Fruit fly (Drosophila melanogaster) whole organism, embryonic: ENCODE data around the gene Sptr.

Source experiments
- Antp ChIP-seq: fragments of 200-800 bp; sonication (Bioruptor generic); optimal IDR thresholded peaks from 3 replicates; lab custom pipeline; 2016; ENCODE audit warnings: missing biosample characterization, missing genetic modification characterization
- B-H2 ChIP-seq: fragments of 200-800 bp; sonication (Bioruptor generic); optimal IDR thresholded peaks from 2 replicates; lab custom pipeline; 2018; ENCODE audit warnings: missing biosample characterization, mild to moderate bottlenecking, missing genetic modification characterization
- CG11695 ChIP-seq: fragments of 200-800 bp; sonication (Bioruptor generic); IDR thresholded peaks from 3 replicates; pipeline ENCODE4 v1.3.6; 2022; ENCODE audit warnings: missing biosample characterization, missing genetic modification characterization
- CG12942 ChIP-seq: fragments of 200-800 bp; sonication (Bioruptor generic); optimal IDR thresholded peaks from 3 replicates; lab custom pipeline; 2016; ENCODE audit warnings: missing biosample characterization, missing genetic modification characterization
- CG1529 ChIP-seq: fragments of 200-800 bp; sonication (Bioruptor generic); optimal IDR thresholded peaks from 3 replicates; lab custom pipeline; 2018; ENCODE audit warnings: missing biosample characterization, missing genetic modification characterization
- CG16863 ChIP-seq: fragments of 200-800 bp; sonication (Bioruptor generic); optimal IDR thresholded peaks from 3 replicates; lab custom pipeline; 2016; ENCODE audit warnings: missing biosample characterization, missing genetic modification characterization
- CG17361 ChIP-seq: fragments of 200-800 bp; sonication (Bioruptor generic); IDR thresholded peaks from 3 replicates; pipeline ENCODE4 v1.3.6; 2022; ENCODE audit warnings: missing biosample characterization, missing genetic modification characterization
- CG17802 ChIP-seq: fragments of 200-800 bp; sonication (Bioruptor generic); optimal IDR thresholded peaks from 2 replicates; lab custom pipeline; 2018; ENCODE audit warnings: missing biosample characterization, mild to moderate bottlenecking, missing genetic modification characterization, moderate library complexity
- CG17829 ChIP-seq: fragments of 200-800 bp; optimal IDR thresholded peaks from 2 replicates; lab custom pipeline; 2019; ENCODE audit warnings: missing biosample characterization, mild to moderate bottlenecking, missing genetic modification characterization, moderate library complexity
- CG2120 ChIP-seq: fragments of 200-800 bp; sonication (Bioruptor generic); optimal IDR thresholded peaks from 3 replicates; lab custom pipeline; 2016; ENCODE audit warnings: missing biosample characterization, missing genetic modification characterization
- CG2129 ChIP-seq: fragments of 200-800 bp; sonication (Bioruptor generic); IDR thresholded peaks from 2 replicates; pipeline ENCODE4 v1.3.6; 2022; ENCODE audit warnings: missing biosample characterization, missing genetic modification characterization; ENCODE audit not compliant: partially characterized antibody
- CG2202 ChIP-seq: fragments of 200-800 bp; sonication (Bioruptor generic); optimal IDR thresholded peaks from 2 replicates; lab custom pipeline; 2018; ENCODE audit warnings: missing biosample characterization, mild to moderate bottlenecking, missing genetic modification characterization
- CG31388 ChIP-seq: fragments of 200-800 bp; sonication (Bioruptor generic); optimal IDR thresholded peaks from 2 replicates; lab custom pipeline; 2016; ENCODE audit warnings: missing biosample characterization, missing genetic modification characterization
- CG3407 ChIP-seq: fragments of 200-800 bp; sonication (Bioruptor generic); optimal IDR thresholded peaks from 2 replicates; lab custom pipeline; 2018; ENCODE audit warnings: missing biosample characterization, mild to moderate bottlenecking, missing genetic modification characterization
- CG6765 ChIP-seq: fragments of 200-800 bp; sonication (Bioruptor generic); optimal IDR thresholded peaks from 3 replicates; lab custom pipeline; 2017; ENCODE audit warnings: missing biosample characterization, mild to moderate bottlenecking, missing genetic modification characterization
- CG7786 ChIP-seq: fragments of 200-800 bp; sonication (Bioruptor generic); optimal IDR thresholded peaks from 2 replicates; lab custom pipeline; 2016; ENCODE audit warnings: missing biosample characterization, missing genetic modification characterization
- CG7963 ChIP-seq: fragments of 200-800 bp; sonication (Bioruptor generic); IDR thresholded peaks from 3 replicates; pipeline ENCODE4 v1.3.6; 2022; ENCODE audit warnings: missing biosample characterization, missing genetic modification characterization; ENCODE audit not compliant: partially characterized antibody
- CG8290 ChIP-seq, 3 experiments: fragments of 200-800 bp; sonication (Bioruptor generic); optimal IDR thresholded peaks; 2 replicates each; lab custom pipeline; 2016 to 2019; ENCODE audit warnings: missing biosample characterization in 3 of 3, missing genetic modification characterization in 3 of 3, mild to moderate bottlenecking in 2 of 3, moderate library complexity in 1 of 3
- CG8388 ChIP-seq: fragments of 200-800 bp; sonication (Bioruptor generic); optimal IDR thresholded peaks from 2 replicates; lab custom pipeline; 2019; ENCODE audit warnings: missing biosample characterization, mild to moderate bottlenecking, missing genetic modification characterization, moderate library complexity
- CHES-1-like ChIP-seq: fragments of 200-800 bp; sonication (Bioruptor generic); optimal IDR thresholded peaks from 2 replicates; lab custom pipeline; 2016; ENCODE audit warnings: missing biosample characterization, missing genetic modification characterization
- D19B ChIP-seq: fragments of 200-800 bp; sonication (Bioruptor generic); optimal IDR thresholded peaks from 2 replicates; lab custom pipeline; 2017; ENCODE audit warnings: missing biosample characterization, mild to moderate bottlenecking, missing genetic modification characterization
- Hr3 ChIP-seq: fragments of 200-800 bp; sonication (Bioruptor generic); optimal IDR thresholded peaks from 3 replicates; lab custom pipeline; 2016; ENCODE audit warnings: missing biosample characterization, missing genetic modification characterization
- Lpt ChIP-seq: fragments of >200 bp; optimal IDR thresholded peaks from 2 replicates; lab custom pipeline; 2018; ENCODE audit warnings: missing biosample characterization, missing genetic modification characterization
- Poxn ChIP-seq: fragments of 200-800 bp; sonication (Bioruptor generic); IDR thresholded peaks from 2 replicates; pipeline ENCODE4 v1.3.6; 2022; ENCODE audit warnings: missing biosample characterization, missing genetic modification characterization
- Six4 ChIP-seq: fragments of 200-800 bp; sonication (Bioruptor generic); optimal IDR thresholded peaks from 2 replicates; lab custom pipeline; 2016; ENCODE audit warnings: missing biosample characterization, missing genetic modification characterization
- ab ChIP-seq: fragments of 200-800 bp; sonication (Bioruptor generic); optimal IDR thresholded peaks from 2 replicates; lab custom pipeline; 2016; ENCODE audit warnings: missing biosample characterization, missing genetic modification characterization
- ash1 ChIP-seq: fragments of 200-800 bp; sonication (Bioruptor generic); optimal IDR thresholded peaks from 2 replicates; lab custom pipeline; 2018; ENCODE audit warnings: missing biosample characterization, mild to moderate bottlenecking, missing genetic modification characterization
- ato ChIP-seq: fragments of 200-800 bp; sonication (Bioruptor generic); IDR thresholded peaks from 2 replicates; pipeline ENCODE4 v1.3.6; 2022; ENCODE audit warnings: missing biosample characterization, missing genetic modification characterization; ENCODE audit not compliant: partially characterized antibody
- bbx ChIP-seq: fragments of 200-800 bp; sonication (Bioruptor generic); IDR thresholded peaks from 2 replicates; pipeline ENCODE4 v1.3.6; 2022; ENCODE audit warnings: missing biosample characterization, missing genetic modification characterization; ENCODE audit not compliant: partially characterized antibody
- br ChIP-seq: fragments of >200 bp; optimal IDR thresholded peaks from 2 replicates; lab custom pipeline; 2017
- caup ChIP-seq: fragments of 200-800 bp; sonication (Bioruptor generic); optimal IDR thresholded peaks from 3 replicates; lab custom pipeline; 2017; ENCODE audit warnings: missing biosample characterization, mild to moderate bottlenecking, missing genetic modification characterization, moderate library complexity; ENCODE audit not compliant: severe bottlenecking
- chn ChIP-seq: fragments of 200-800 bp; sonication (Bioruptor generic); optimal IDR thresholded peaks from 2 replicates; lab custom pipeline; 2016; ENCODE audit warnings: missing biosample characterization, missing genetic modification characterization
- corto ChIP-seq: fragments of 200-800 bp; sonication (Bioruptor generic); optimal IDR thresholded peaks from 2 replicates; lab custom pipeline; 2016; ENCODE audit warnings: missing biosample characterization, mild to moderate bottlenecking, missing genetic modification characterization, moderate library complexity
- disco-r ChIP-seq: fragments of 200-800 bp; sonication (Bioruptor generic); optimal IDR thresholded peaks from 2 replicates; lab custom pipeline; 2016; ENCODE audit warnings: missing biosample characterization, missing genetic modification characterization
- gcm2 ChIP-seq: fragments of 200-800 bp; sonication (Bioruptor generic); optimal IDR thresholded peaks from 2 replicates; lab custom pipeline; 2016; ENCODE audit warnings: missing biosample characterization, missing genetic modification characterization
- gsb ChIP-seq: fragments of 200-800 bp; sonication (Bioruptor generic); IDR thresholded peaks from 2 replicates; pipeline ENCODE4 v1.3.6; 2022; ENCODE audit warnings: missing biosample characterization, missing genetic modification characterization
- insv ChIP-seq, 2 experiments: fragments of 200-800 bp; sonication (Bioruptor generic); optimal IDR thresholded peaks; 3 replicates each; lab custom pipeline; 2016 to 2018; ENCODE audit warnings: missing biosample characterization in 2 of 2, missing genetic modification characterization in 2 of 2
- kay ChIP-seq: fragments of 200-800 bp; sonication (Bioruptor generic); optimal IDR thresholded peaks from 2 replicates; lab custom pipeline; 2016; ENCODE audit warnings: missing biosample characterization, missing genetic modification characterization
- klu ChIP-seq: fragments of 200-800 bp; sonication (Bioruptor generic); IDR thresholded peaks from 2 replicates; pipeline ENCODE4 v1.3.6; 2022; ENCODE audit warnings: missing biosample characterization, missing genetic modification characterization
- maf-S ChIP-seq: fragments of 200-800 bp; sonication (Bioruptor generic); optimal IDR thresholded peaks from 2 replicates; lab custom pipeline; 2016; ENCODE audit warnings: missing biosample characterization, missing genetic modification characterization
- mld ChIP-seq: fragments of 200-800 bp; sonication (Bioruptor generic); IDR thresholded peaks from 3 replicates; pipeline ENCODE4 v1.3.6; 2022; ENCODE audit warnings: missing biosample characterization, missing genetic modification characterization; ENCODE audit not compliant: partially characterized antibody
- nmo ChIP-seq: fragments of 200-800 bp; sonication (Bioruptor generic); optimal IDR thresholded peaks from 2 replicates; lab custom pipeline; 2018; ENCODE audit warnings: missing biosample characterization, mild to moderate bottlenecking, missing genetic modification characterization, moderate library complexity
- row ChIP-seq: fragments of 200-800 bp; sonication (Bioruptor generic); IDR thresholded peaks from 3 replicates; pipeline ENCODE4 v1.3.6; 2022; ENCODE audit warnings: missing biosample characterization, missing genetic modification characterization
- schlank ChIP-seq: fragments of 200-800 bp; sonication (Bioruptor generic); optimal IDR thresholded peaks from 2 replicates; lab custom pipeline; 2018; ENCODE audit warnings: missing biosample characterization, mild to moderate bottlenecking, missing genetic modification characterization
- sima ChIP-seq: fragments of 200-800 bp; sonication (Bioruptor generic); optimal IDR thresholded peaks from 2 replicates; lab custom pipeline; 2016; ENCODE audit warnings: missing biosample characterization, missing genetic modification characterization
- slp2 ChIP-seq: fragments of 200-800 bp; sonication (Bioruptor generic); optimal IDR thresholded peaks from 2 replicates; lab custom pipeline; 2016; ENCODE audit warnings: missing biosample characterization, missing genetic modification characterization
- so ChIP-seq: fragments of 200-800 bp; sonication (Bioruptor generic); IDR thresholded peaks from 3 replicates; pipeline ENCODE4 v1.3.6; 2022; ENCODE audit warnings: missing biosample characterization, missing genetic modification characterization
- sug ChIP-seq: fragments of 200-800 bp; optimal IDR thresholded peaks from 2 replicates; lab custom pipeline; 2019; ENCODE audit warnings: missing biosample characterization, mild to moderate bottlenecking, missing genetic modification characterization, moderate library complexity
- vfl ChIP-seq: fragments of 200-800 bp; sonication (Bioruptor generic); optimal IDR thresholded peaks from 2 replicates; lab custom pipeline; 2016; ENCODE audit warnings: missing biosample characterization, missing genetic modification characterization
- yki ChIP-seq: fragments of >200 bp; optimal IDR thresholded peaks from 3 replicates; lab custom pipeline; 2018

The Sptr gene

dm6 chrX:8464378-8465036, at the start of gene Sptr (continued):
- TF ChIP-seq Lpt (GFP tag; lab: Kevin White, UChicago) = no peak
- TF ChIP-seq CG17361 (GFP tag; lab: Robert Waterston, UW) = peak; percentile 77
- peak in 1 of 2 experiments; percentile 52 for TF ChIP-seq insv (GFP tag; optimal IDR thresholded peaks at IDR 0.05; lab: Kevin White, UChicago)
- peak; percentile 86 for TF ChIP-seq D19B (GFP tag; lab: Kevin White, UChicago)
- no peak for TF ChIP-seq ab (GFP tag; lab: Kevin White, UChicago)
- TF ChIP-seq disco-r = peak; percentile 36
- TF ChIP-seq maf-S = peak; percentile 62
- TF ChIP-seq ash1 (GFP tag; lab: Kevin White, UChicago) = peak; percentile 23
- TF ChIP-seq schlank (tag; lab: Kevin White, UChicago) = peak; percentile 76
- TF ChIP-seq sima = peak; percentile 16
- peak; percentile 22 for TF ChIP-seq CG31388 (GFP tag; lab: Kevin White, UChicago)
- TF ChIP-seq Six4 (GFP tag; lab: Kevin White, UChicago) = peak; percentile 63
- peak; percentile 39 for TF ChIP-seq CG3407
- TF ChIP-seq CG16863 (GFP tag; lab: Kevin White, UChicago) = peak; percentile 57
- TF ChIP-seq CG6765 (GFP tag; lab: Kevin White, UChicago) = peak; percentile 91
- TF ChIP-seq CG8388 (GFP tag; lab: Kevin White, UChicago) = peak; percentile 60
- TF ChIP-seq vfl (GFP tag; lab: Kevin White, UChicago) = peak; percentile 82
- TF ChIP-seq Hr3 (GFP tag; lab: Kevin White, UChicago) = peak; percentile 77
- TF ChIP-seq caup (GFP tag; lab: Kevin White, UChicago) = peak; percentile 92
- TF ChIP-seq CG2120 = peak; percentile 96
- peak; percentile 80 for TF ChIP-seq CG17829 (tag; lab: Kevin White, UChicago)
- TF ChIP-seq CHES-1-like = peak; percentile 63
- TF ChIP-seq br (lab: Kevin White, UChicago) = no peak
- TF ChIP-seq nmo (GFP tag; lab: Kevin White, UChicago) = peak; percentile 83
- peak; percentile 81 for TF ChIP-seq CG7786
- no peak for TF ChIP-seq CG2129
- TF ChIP-seq gcm2 (GFP tag; lab: Kevin White, UChicago) = no peak
- TF ChIP-seq CG2202 (tag; lab: Kevin White, UChicago) = no peak
- peak; percentile 20 for TF ChIP-seq CG8290 (GFP tag; optimal IDR thresholded peaks at IDR 0.05; lab: Kevin White, UChicago)
- TF ChIP-seq CG8290 (tag; optimal IDR thresholded peaks at IDR 0.05; lab: Kevin White, UChicago) = peak in 1 of 2 experiments; percentile 80
- peak; percentile 7 for TF ChIP-seq CG17802
- TF ChIP-seq so (GFP tag; lab: Robert Waterston, UW) = peak; percentile 91
- peak; percentile 90 for TF ChIP-seq corto (GFP tag; lab: Kevin White, UChicago)
- peak; percentile 50 for TF ChIP-seq chn (GFP tag; lab: Kevin White, UChicago)
- TF ChIP-seq yki = no peak
- TF ChIP-seq kay = peak; percentile 66
- no peak for TF ChIP-seq ato (GFP tag; lab: Robert Waterston, UW)
- peak; percentile 74 for TF ChIP-seq CG12942 (GFP tag; lab: Kevin White, UChicago)
- peak; percentile 87 for TF ChIP-seq sug (tag; lab: Kevin White, UChicago)
- TF ChIP-seq gsb = peak; percentile 86
- TF ChIP-seq Antp (GFP tag; lab: Kevin White, UChicago) = peak; percentile 64
- TF ChIP-seq row (GFP tag; lab: Robert Waterston, UW) = peak; percentile 95
- TF ChIP-seq Poxn (GFP tag; lab: Robert Waterston, UW) = peak; percentile 66; the same call in 1 of the 2 replicates
- peak; percentile 93 for TF ChIP-seq B-H2
- TF ChIP-seq klu (GFP tag; lab: Robert Waterston, UW) = peak; percentile 81
- peak; percentile 57 for TF ChIP-seq CG1529
- no peak for TF ChIP-seq mld
- TF ChIP-seq CG11695 (GFP tag; lab: Robert Waterston, UW) = peak; percentile 93
- TF ChIP-seq bbx (GFP tag; lab: Robert Waterston, UW) = no peak
- TF ChIP-seq slp2 (GFP tag; lab: Kevin White, UChicago) = peak; percentile 38
- no peak for TF ChIP-seq CG7963 (GFP tag; lab: Robert Waterston, UW)
